Fruit fly (Drosophila melanogaster): ENCODE measurements around the gene Mgat3.

DNA sequence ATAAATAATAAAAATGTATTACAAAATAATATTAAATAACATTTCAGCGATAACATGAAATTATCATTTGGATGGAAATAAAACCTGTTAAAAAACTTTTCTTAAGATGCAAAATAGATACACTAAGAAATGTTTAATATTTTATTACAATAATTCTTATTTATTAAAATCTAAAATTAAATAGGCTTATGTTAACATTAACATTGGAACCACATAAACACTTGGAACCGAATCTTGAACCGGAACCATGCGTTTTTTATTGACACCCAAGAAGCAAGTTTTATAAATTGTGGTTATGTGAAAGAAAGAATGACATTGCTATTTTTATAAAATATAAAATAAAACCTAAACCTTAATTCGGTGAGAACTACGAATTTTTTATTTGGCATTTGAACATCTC lies 22.2 kb downstream of the Mgat3 start, which contains the start of gene kmg:
- TF ChIP-seq gl (tag; optimal IDR thresholded peaks at IDR 0.05), result no peak
- TF ChIP-seq D1 (tag; optimal IDR thresholded peaks at IDR 0.05), result no peak
- no peak for TF ChIP-seq EcR (GFP tag; optimal IDR thresholded peaks at IDR 0.05)
- TF ChIP-seq CG8159 (tag; optimal IDR thresholded peaks at IDR 0.05), result no peak
- no peak for TF ChIP-seq CG13204 (GFP tag; optimal IDR thresholded peaks at IDR 0.05)
- no peak for TF ChIP-seq CG14655 (GFP tag; optimal IDR thresholded peaks at IDR 0.05)
- no peak for TF ChIP-seq CG8301 (tag; optimal IDR thresholded peaks at IDR 0.05)
- TF ChIP-seq Ets98B (GFP tag; IDR thresholded peaks at IDR 0.05), result no peak

All from whole organism, pupa.